Fruit fly (Drosophila melanogaster) whole organism, embryonic: ENCODE results near the gene CG1622.

ENCODE experiments used
- Aef1 ChIP-seq: fragments of 200-800 bp; sonication (Bioruptor generic); IDR thresholded peaks from 3 replicates; pipeline ENCODE4 v1.3.6; 2022; ENCODE audit warnings: missing biosample characterization, missing genetic modification characterization
- Asciz ChIP-seq: fragments of 200-800 bp; sonication (Bioruptor generic); optimal IDR thresholded peaks from 2 replicates; lab custom pipeline; 2017; ENCODE audit warnings: missing biosample characterization, mild to moderate bottlenecking, missing genetic modification characterization, missing genetic modification reagents
- Awh ChIP-seq: fragments of 200-800 bp; sonication (Bioruptor generic); IDR thresholded peaks from 2 replicates; pipeline ENCODE4, ENCODE4 v1.3.6; 2022; ENCODE audit warnings: missing biosample characterization, missing genetic modification characterization
- Bteb2 ChIP-seq: fragments of 200-800 bp; sonication (Bioruptor generic); optimal IDR thresholded peaks from 2 replicates; lab custom pipeline; 2016; ENCODE audit warnings: missing biosample characterization, missing genetic modification characterization
- CG10959 ChIP-seq: fragments of 200-800 bp; sonication (Bioruptor generic); IDR thresholded peaks from 2 replicates; pipeline ENCODE4 v1.3.6; 2022; ENCODE audit warnings: missing biosample characterization, missing genetic modification characterization
- CG11696 ChIP-seq: fragments of 200-800 bp; sonication (Bioruptor generic); IDR thresholded peaks from 2 replicates; pipeline ENCODE4 v1.3.6; 2022; ENCODE audit warnings: missing biosample characterization, missing genetic modification characterization
- CG12942 ChIP-seq: fragments of 200-800 bp; sonication (Bioruptor generic); optimal IDR thresholded peaks from 3 replicates; lab custom pipeline; 2016; ENCODE audit warnings: missing biosample characterization, missing genetic modification characterization
- CG14050 ChIP-seq: fragments of 200-800 bp; sonication (Bioruptor generic); IDR thresholded peaks from 3 replicates; pipeline ENCODE4 v1.3.6; 2022; ENCODE audit warnings: missing biosample characterization, missing genetic modification characterization
- CG14667 ChIP-seq: fragments of 200-800 bp; sonication (Bioruptor generic); IDR thresholded peaks from 2 replicates; pipeline ENCODE4 v1.3.6; 2022; ENCODE audit warnings: missing biosample characterization, missing genetic modification characterization
- CG17912 ChIP-seq: fragments of 200-800 bp; sonication (Bioruptor generic); optimal IDR thresholded peaks from 2 replicates; lab custom pipeline; 2018; ENCODE audit warnings: missing biosample characterization, mild to moderate bottlenecking, missing genetic modification characterization
- CG32532 ChIP-seq: fragments of 200-800 bp; sonication (Bioruptor generic); IDR thresholded peaks from 2 replicates; pipeline ENCODE4 v1.3.6; 2022; ENCODE audit warnings: missing biosample characterization, missing genetic modification characterization
- CG4424 ChIP-seq: fragments of 200-800 bp; sonication (Bioruptor generic); optimal IDR thresholded peaks from 3 replicates; lab custom pipeline; 2016; ENCODE audit warnings: missing biosample characterization, missing genetic modification characterization
- CG4730 ChIP-seq: fragments of 200-800 bp; sonication (Bioruptor generic); IDR thresholded peaks from 2 replicates; pipeline ENCODE4 v1.3.6; 2022; ENCODE audit warnings: missing biosample characterization, missing genetic modification characterization
- CG6683 ChIP-seq: fragments of 200-800 bp; sonication (Bioruptor generic); optimal IDR thresholded peaks from 2 replicates; lab custom pipeline; 2017; ENCODE audit warnings: missing biosample characterization, mild to moderate bottlenecking, missing genetic modification characterization, missing genetic modification reagents
- CG6813 ChIP-seq: fragments of 200-800 bp; sonication (Bioruptor generic); optimal IDR thresholded peaks from 2 replicates; lab custom pipeline; 2017; ENCODE audit warnings: missing biosample characterization, missing genetic modification characterization, mild to moderate bottlenecking, moderate library complexity, missing genetic modification reagents
- CG8924 ChIP-seq: fragments of 200-800 bp; optimal IDR thresholded peaks from 3 replicates; lab custom pipeline; 2019; ENCODE audit warnings: missing biosample characterization, mild to moderate bottlenecking, missing genetic modification characterization, moderate library complexity
- CG9609 ChIP-seq: fragments of 200-800 bp; sonication (Bioruptor generic); optimal IDR thresholded peaks from 3 replicates; lab custom pipeline; 2016; ENCODE audit warnings: missing biosample characterization, missing genetic modification characterization
- D ChIP-seq, 2 experiments: fragments of 200-800 bp in 1 of 2; fragments of >200 bp in 1 of 2; sonication (Bioruptor generic) in 1 of 2; optimal IDR thresholded peaks; 2 replicates in 1 of 2; 3 replicates in 1 of 2; lab custom pipeline; 2017; ENCODE audit warnings: mild to moderate bottlenecking in 1 of 2, missing biosample characterization in 1 of 2, missing genetic modification characterization in 1 of 2, missing genetic modification reagents in 1 of 2
- Doc2 ChIP-seq: fragments of 200-800 bp; sonication (Bioruptor generic); IDR thresholded peaks from 2 replicates; pipeline ENCODE4 v1.3.6; 2022; ENCODE audit warnings: missing biosample characterization, missing genetic modification characterization
- ERR ChIP-seq: fragments of 200-800 bp; sonication (Bioruptor generic); optimal IDR thresholded peaks from 2 replicates; lab custom pipeline; 2016; ENCODE audit warnings: missing biosample characterization, missing genetic modification characterization
- HmgZ ChIP-seq: fragments of 200-800 bp; sonication (Bioruptor generic); optimal IDR thresholded peaks from 2 replicates; lab custom pipeline; 2018; ENCODE audit warnings: missing biosample characterization, mild to moderate bottlenecking, missing genetic modification characterization
- Hr51 ChIP-seq, 2 experiments: fragments of 200-800 bp; sonication (Bioruptor generic); optimal IDR thresholded peaks; 2 replicates in 1 of 2; 3 replicates in 1 of 2; lab custom pipeline; 2016 to 2018; ENCODE audit warnings: missing biosample characterization in 2 of 2, missing genetic modification characterization in 2 of 2, mild to moderate bottlenecking in 1 of 2, moderate library complexity in 1 of 2
- Myb ChIP-seq: fragments of 200-800 bp; sonication (Bioruptor generic); optimal IDR thresholded peaks from 2 replicates; lab custom pipeline; 2016; ENCODE audit warnings: missing biosample characterization, missing genetic modification characterization
- Nf-YB ChIP-seq: fragments of 200-800 bp; sonication (Bioruptor generic); optimal IDR thresholded peaks from 3 replicates; lab custom pipeline; 2019; ENCODE audit warnings: missing biosample characterization, mild to moderate bottlenecking, missing genetic modification characterization, moderate library complexity
- Ravus ChIP-seq: fragments of 200-800 bp; sonication (Bioruptor generic); IDR thresholded peaks from 2 replicates; pipeline ENCODE4 v1.3.6; 2022; ENCODE audit warnings: missing biosample characterization, missing genetic modification characterization
- Sry-β ChIP-seq: fragments of 200-800 bp; sonication (Bioruptor generic); optimal IDR thresholded peaks from 2 replicates; lab custom pipeline; 2018; ENCODE audit warnings: missing biosample characterization, mild to moderate bottlenecking, missing genetic modification characterization, moderate library complexity
- bcd ChIP-seq: fragments of 200-800 bp; sonication (Bioruptor generic); optimal IDR thresholded peaks from 2 replicates; lab custom pipeline; 2017; ENCODE audit warnings: missing biosample characterization, mild to moderate bottlenecking, missing genetic modification characterization
- cato ChIP-seq: fragments of 200-800 bp; sonication (Bioruptor generic); optimal IDR thresholded peaks from 2 replicates; lab custom pipeline; 2016; ENCODE audit warnings: missing biosample characterization, missing genetic modification characterization, borderline replicate concordance
- cg ChIP-seq: fragments of 200-800 bp; sonication (Bioruptor generic); optimal IDR thresholded peaks from 3 replicates; lab custom pipeline; 2019; ENCODE audit warnings: missing biosample characterization, mild to moderate bottlenecking, missing genetic modification characterization, moderate library complexity
- dimm ChIP-seq: fragments of 200-800 bp; sonication (Bioruptor generic); IDR thresholded peaks from 2 replicates; pipeline ENCODE4 v1.3.6; 2022; ENCODE audit warnings: missing biosample characterization, missing genetic modification characterization
- disco-r ChIP-seq: fragments of 200-800 bp; sonication (Bioruptor generic); optimal IDR thresholded peaks from 2 replicates; lab custom pipeline; 2016; ENCODE audit warnings: missing biosample characterization, missing genetic modification characterization
- dmrt11E ChIP-seq: fragments of 200-800 bp; sonication (Bioruptor generic); optimal IDR thresholded peaks from 3 replicates; lab custom pipeline; 2018; ENCODE audit warnings: missing biosample characterization, mild to moderate bottlenecking, missing genetic modification characterization, moderate library complexity
- dpn ChIP-seq, 2 experiments: fragments of 200-800 bp; sonication (Bioruptor generic); optimal IDR thresholded peaks; 3 replicates each; lab custom pipeline; 2016; ENCODE audit warnings: missing biosample characterization in 2 of 2, missing genetic modification characterization in 2 of 2
- luna ChIP-seq: fragments of 200-800 bp; sonication (Bioruptor generic); optimal IDR thresholded peaks from 2 replicates; lab custom pipeline; 2016; ENCODE audit warnings: missing biosample characterization, missing genetic modification characterization
- psq ChIP-seq: fragments of 200-800 bp; sonication (Bioruptor generic); optimal IDR thresholded peaks from 2 replicates; lab custom pipeline; 2017; ENCODE audit warnings: missing biosample characterization, missing genetic modification characterization
- ro ChIP-seq: fragments of 200-800 bp; sonication (Bioruptor generic); IDR thresholded peaks from 2 replicates; pipeline ENCODE4 v1.3.6; 2022; ENCODE audit warnings: missing biosample characterization, missing genetic modification characterization
- row ChIP-seq: fragments of 200-800 bp; sonication (Bioruptor generic); IDR thresholded peaks from 3 replicates; pipeline ENCODE4 v1.3.6; 2022; ENCODE audit warnings: missing biosample characterization, missing genetic modification characterization
- schlank ChIP-seq: fragments of 200-800 bp; sonication (Bioruptor generic); optimal IDR thresholded peaks from 2 replicates; lab custom pipeline; 2018; ENCODE audit warnings: missing biosample characterization, mild to moderate bottlenecking, missing genetic modification characterization
- sens ChIP-seq: fragments of 200-800 bp; sonication (Bioruptor generic); peaks from one replicate; lab custom pipeline; 2016; ENCODE audit warnings: missing biosample characterization, missing genetic modification characterization
- shn ChIP-seq: fragments of 200-800 bp; sonication (Bioruptor generic); optimal IDR thresholded peaks from 3 replicates; lab custom pipeline; 2016; ENCODE audit warnings: missing biosample characterization, missing genetic modification characterization
- sima ChIP-seq: fragments of 200-800 bp; sonication (Bioruptor generic); optimal IDR thresholded peaks from 2 replicates; lab custom pipeline; 2016; ENCODE audit warnings: missing biosample characterization, missing genetic modification characterization
- ssp ChIP-seq: fragments of 200-800 bp; sonication (Bioruptor generic); IDR thresholded peaks from 2 replicates; pipeline ENCODE4 v1.3.6; 2022; ENCODE audit warnings: missing biosample characterization, missing genetic modification characterization
- stwl ChIP-seq: fragments of 200-800 bp; sonication (Bioruptor generic); optimal IDR thresholded peaks from 3 replicates; lab custom pipeline; 2018; ENCODE audit warnings: missing biosample characterization, mild to moderate bottlenecking, missing genetic modification characterization, moderate library complexity
- toy ChIP-seq: fragments of 200-800 bp; sonication (Bioruptor generic); IDR thresholded peaks from 2 replicates; pipeline ENCODE4 v1.3.6; 2022; ENCODE audit warnings: missing biosample characterization, missing genetic modification characterization
- trh ChIP-seq: fragments of 200-800 bp; sonication (Bioruptor generic); optimal IDR thresholded peaks from 2 replicates; lab custom pipeline; 2016; ENCODE audit warnings: missing biosample characterization, missing genetic modification characterization
- usp ChIP-seq: fragments of >200 bp; optimal IDR thresholded peaks from 2 replicates; lab custom pipeline; 2017; ENCODE audit warnings: missing biosample characterization, missing genetic modification characterization
- wor ChIP-seq: fragments of 200-800 bp; sonication (Bioruptor generic); IDR thresholded peaks from 2 replicates; pipeline ENCODE4 v1.3.6; 2022; ENCODE audit warnings: missing biosample characterization, missing genetic modification characterization
- zen ChIP-seq: fragments of 200-800 bp; sonication (Bioruptor generic); optimal IDR thresholded peaks from 3 replicates; lab custom pipeline; 2018; ENCODE audit warnings: missing biosample characterization, mild to moderate bottlenecking, missing genetic modification characterization, moderate library complexity
- zen2 ChIP-seq: fragments of 200-800 bp; sonication (Bioruptor generic); IDR thresholded peaks from 3 replicates; pipeline ENCODE4 v1.3.6; 2022; ENCODE audit warnings: missing biosample characterization, missing genetic modification characterization; ENCODE audit not compliant: partially characterized antibody

Gene CG1622

dm6 chrX:13332702-13333243, 35.9 kb downstream of the CG1622 start (continued):
- TF ChIP-seq ERR (GFP tag; lab: Kevin White, UChicago) (peak; percentile 46), cg (GFP tag; lab: Kevin White, UChicago) (no peak), CG10959 (GFP tag; lab: Robert Waterston, UW) (no peak), shn (GFP tag; lab: Kevin White, UChicago) (peak; percentile 33), CG32532 (GFP tag; lab: Robert Waterston, UW) (peak; percentile 42; the same call in 1 of the 2 replicates), schlank (tag; lab: Kevin White, UChicago) (no peak), Nf-YB (GFP tag; lab: Kevin White, UChicago) (no peak), CG6683 (GFP tag; lab: Kevin White, UChicago) (no peak), CG6813 (GFP tag; lab: Kevin White, UChicago) (no peak), HmgZ (tag; lab: Kevin White, UChicago) (no peak), sima (GFP tag; lab: Kevin White, UChicago) (no peak), bcd (GFP tag; lab: Kevin White, UChicago) (no peak), Ravus (no peak), disco-r (GFP tag; lab: Kevin White, UChicago) (no peak), dpn (GFP tag; optimal IDR thresholded peaks at IDR 0.05; lab: Kevin White, UChicago) (peak; percentile 17 to 22), CG14667 (GFP tag; lab: Robert Waterston, UW) (no peak), luna (GFP tag; lab: Kevin White, UChicago) (no peak), wor (no peak), CG17912 (GFP tag; lab: Kevin White, UChicago) (no peak), psq (GFP tag; lab: Kevin White, UChicago) (no peak), toy (no peak), CG12942 (GFP tag; lab: Kevin White, UChicago) (no peak), dmrt11E (tag; lab: Kevin White, UChicago) (no peak), dimm (GFP tag; lab: Robert Waterston, UW) (no peak)

DNA sequence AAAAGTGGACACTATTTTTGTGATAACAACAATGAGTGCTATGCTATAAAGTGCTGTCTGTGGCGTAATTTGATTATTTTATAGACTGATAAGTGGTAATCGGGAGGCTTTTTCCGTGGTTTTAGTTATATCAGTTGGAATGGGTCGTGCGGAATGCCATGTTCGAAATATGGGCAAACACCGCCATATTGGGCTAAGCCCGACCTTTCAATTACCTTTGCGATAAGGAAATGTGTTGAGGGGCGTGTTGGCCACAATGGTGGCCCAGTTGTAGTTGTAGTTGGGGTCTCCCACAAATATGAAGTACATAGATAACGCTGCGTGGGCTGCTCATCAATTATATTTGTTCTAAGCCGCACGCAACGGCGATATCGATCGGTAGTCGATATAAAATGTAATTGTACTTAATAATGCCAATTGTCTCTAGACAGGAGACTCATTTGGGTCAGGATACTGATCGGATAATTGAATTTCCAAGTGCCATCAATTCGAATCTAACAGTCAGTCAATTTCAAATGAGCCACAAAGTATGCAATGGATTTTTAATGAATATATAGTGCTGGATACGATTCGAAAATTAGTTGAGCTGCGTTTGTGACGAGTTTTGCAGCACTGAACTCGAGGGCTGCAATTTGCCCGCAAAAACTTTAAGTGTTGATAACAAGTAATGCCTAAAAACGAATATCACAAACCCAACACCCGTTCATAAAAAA, 37.7 kb downstream of the CG1622 start:
- TF ChIP-seq Nf-YB (GFP tag; lab: Kevin White, UChicago) (no peak), ssp (GFP tag; lab: Robert Waterston, UW) (no peak), Awh (GFP tag; lab: Robert Waterston, UW) (no peak), wor (no peak), Hr51 (GFP tag; optimal IDR thresholded peaks at IDR 0.05; lab: Kevin White, UChicago) (peak in 1 of 2 experiments; percentile 31), Asciz (GFP tag; lab: Kevin White, UChicago) (no peak), CG4730 (no peak), CG8924 (tag; lab: Kevin White, UChicago) (no peak), CG14050 (GFP tag; lab: Robert Waterston, UW) (no peak), CG11696 (GFP tag; lab: Robert Waterston, UW) (no peak), trh (GFP tag; lab: Kevin White, UChicago) (no peak), CG9609 (peak; percentile 6), Bteb2 (GFP tag; lab: Kevin White, UChicago) (peak; percentile 24), zen2 (GFP tag; lab: Robert Waterston, UW) (no peak), Myb (peak; percentile 96), stwl (tag; lab: Kevin White, UChicago) (peak; percentile 96), row (no peak), CG4424 (GFP tag; lab: Kevin White, UChicago) (no peak), usp (GFP tag; lab: Kevin White, UChicago) (no peak), ro (GFP tag; lab: Robert Waterston, UW) (no peak), sens (GFP tag; lab: Kevin White, UChicago) (peak; percentile 83), cato (GFP tag; lab: Kevin White, UChicago) (no peak), D (optimal IDR thresholded peaks at IDR 0.05; lab: Kevin White, UChicago) (no peak), D (GFP tag; optimal IDR thresholded peaks at IDR 0.05; lab: Kevin White, UChicago) (no peak), Sry-β (GFP tag; lab: Kevin White, UChicago) (no peak), Aef1 (GFP tag; lab: Robert Waterston, UW) (no peak), zen (tag; lab: Kevin White, UChicago) (no peak), Doc2 (GFP tag; lab: Robert Waterston, UW) (no peak)
